Worm (Caenorhabditis elegans): ENCODE data around the gene C14A4.7.

Gene C14A4.7

ce11 chrII:10598970-10599369 is 2.6 kb upstream of the C14A4.7 start, which contains the start of gene C14A4.9:
Gene C14A4.9 (plus strand): TSS chrII:10599337.
- TF ChIP-seq lim-6 (tag; optimal IDR thresholded peaks at IDR 0.05), result no peak
- TF ChIP-seq nfya-1 (tag; optimal IDR thresholded peaks at IDR 0.05), result no peak

- TF ChIP-seq tbx-7 (tag; optimal IDR thresholded peaks at IDR 0.05) (no peak), zip-5 (tag; optimal IDR thresholded peaks at IDR 0.05) (no peak), lin-11 (tag; optimal IDR thresholded peaks at IDR 0.05) (no peak), pha-4 (tag; optimal IDR thresholded peaks at IDR 0.05) (no peak), ceh-48 (tag; optimal IDR thresholded peaks at IDR 0.05) (no peak), fkh-10 (GFP tag; optimal IDR thresholded peaks at IDR 0.05) (no peak), pqm-1 (tag; optimal IDR thresholded peaks at IDR 0.05) (no peak), mec-3 (tag; optimal IDR thresholded peaks at IDR 0.05; ENCODE audit: borderline replicate concordance) (no peak), pat-9 (tag; optimal IDR thresholded peaks at IDR 0.05) (no peak), ama-1 (optimal IDR thresholded peaks at IDR 0.05) (no peak)
These were observed 1.7 kb upstream of the C14A4.7 start, which contains the start of gene C14A4.8 for ce11 chrII:10598039-10598438. Gene C14A4.8 (minus strand): TSS chrII:10598139.

- TF ChIP-seq sox-4 (tag; optimal IDR thresholded peaks at IDR 0.05) (no peak), elt-2 (tag; optimal IDR thresholded peaks at IDR 0.05) (peak; percentile 94)
These were observed 1.6 kb downstream of the C14A4.7 start, which contains the start of gene C14A4.6 for ce11 chrII:10594758-10595157. Gene C14A4.6 (minus strand): TSS chrII:10594776.

ce11 chrII:10594312-10594711 is 2.0 kb downstream of the C14A4.7 start:
- TF ChIP-seq pha-2 (tag; optimal IDR thresholded peaks at IDR 0.05) (no peak), ceh-34 (tag; optimal IDR thresholded peaks at IDR 0.05) (no peak), lim-6 (tag; optimal IDR thresholded peaks at IDR 0.05) (no peak), ceh-2 (tag; optimal IDR thresholded peaks at IDR 0.05) (no peak), eyg-1 (tag; optimal IDR thresholded peaks at IDR 0.05) (no peak), unc-55 (GFP tag; optimal IDR thresholded peaks at IDR 0.05) (no peak), ztf-16 (tag; optimal IDR thresholded peaks at IDR 0.05) (no peak), syd-9 (tag; optimal IDR thresholded peaks at IDR 0.05) (no peak), K09A11.1 (tag; optimal IDR thresholded peaks at IDR 0.05; ENCODE audit: insufficient read depth) (no peak), K02D7.2 (tag; optimal IDR thresholded peaks at IDR 0.05) (no peak), elt-2 (tag; optimal IDR thresholded peaks at IDR 0.05) (no peak), lin-11 (tag; optimal IDR thresholded peaks at IDR 0.05) (no peak), ceh-30 (tag; optimal IDR thresholded peaks at IDR 0.05) (no peak), nfya-1 (tag; optimal IDR thresholded peaks at IDR 0.05) (no peak)

ce11 chrII:10592452-10592851 is 3.9 kb downstream of the C14A4.7 start, which contains the start of gene crn-5:
Gene crn-5 (plus strand): TSS chrII:10592752.
- no peak for TF ChIP-seq ceh-2 (tag; optimal IDR thresholded peaks at IDR 0.05)
- no peak for TF ChIP-seq ets-4 (tag; optimal IDR thresholded peaks at IDR 0.05)
- TF ChIP-seq pha-2 (tag; optimal IDR thresholded peaks at IDR 0.05), result no peak
- no peak for TF ChIP-seq nhr-232 (tag; optimal IDR thresholded peaks at IDR 0.05)
- no peak for TF ChIP-seq elt-2 (tag; optimal IDR thresholded peaks at IDR 0.05)
- no peak for TF ChIP-seq tbx-7 (tag; optimal IDR thresholded peaks at IDR 0.05)
- no peak for TF ChIP-seq nfya-1 (tag; optimal IDR thresholded peaks at IDR 0.05)
- TF ChIP-seq syd-9 (tag; optimal IDR thresholded peaks at IDR 0.05), result no peak
- TF ChIP-seq odd-2 (tag; optimal IDR thresholded peaks at IDR 0.05), result no peak
- no peak for TF ChIP-seq ttx-3 (tag; optimal IDR thresholded peaks at IDR 0.05)
- no peak for TF ChIP-seq ref-2 (tag; optimal IDR thresholded peaks at IDR 0.05)
- TF ChIP-seq ceh-19 (GFP tag; optimal IDR thresholded peaks at IDR 0.05), result no peak
- no peak for TF ChIP-seq rnt-1 (tag; optimal IDR thresholded peaks at IDR 0.05)

ce11 chrII:10587742-10588141 is 8.6 kb downstream of the C14A4.7 start, which contains the start of gene crn-3:
Gene crn-3 (plus strand): TSS chrII:10588042.
- TF ChIP-seq ahr-1 (tag; optimal IDR thresholded peaks at IDR 0.05), result no peak
- no peak for TF ChIP-seq K09A11.1 (tag; optimal IDR thresholded peaks at IDR 0.05; ENCODE audit: insufficient read depth)
- no peak for TF ChIP-seq pag-3 (tag; optimal IDR thresholded peaks at IDR 0.05; ENCODE audit: borderline replicate concordance)
- TF ChIP-seq pat-9 (tag; optimal IDR thresholded peaks at IDR 0.05), result no peak
- no peak for TF ChIP-seq pha-4 (tag; optimal IDR thresholded peaks at IDR 0.05)
- TF ChIP-seq sox-2 (GFP tag; IDR thresholded peaks at IDR 0.05), result no peak
- TF ChIP-seq fax-1 (tag; optimal IDR thresholded peaks at IDR 0.05), result no peak
- TF ChIP-seq rnt-1 (tag; optimal IDR thresholded peaks at IDR 0.05), result no peak
- no peak for TF ChIP-seq pros-1 (tag; optimal IDR thresholded peaks at IDR 0.05)

Measured in whole organism, late embryonic.